Fruit fly (Drosophila melanogaster): Measurements from ENCODE around the gene Appl.

Appl gene

dm6 chrX:499589-500041 lies 30.7 kb upstream of the Appl start (continued):
- TF ChIP-seq Smox (GFP tag; optimal IDR thresholded peaks at IDR 0.05) (no peak), net (GFP tag; optimal IDR thresholded peaks at IDR 0.05) (peak; percentile 83), fkh (GFP tag; optimal IDR thresholded peaks at IDR 0.05) (peak; percentile 90), CG8319 (GFP tag; optimal IDR thresholded peaks at IDR 0.05) (peak; percentile 50), CG8119 (GFP tag; IDR thresholded peaks at IDR 0.05) (peak; percentile 78), esn (GFP tag; optimal IDR thresholded peaks at IDR 0.05) (peak; percentile 73), Blimp-1 (GFP tag; optimal IDR thresholded peaks at IDR 0.05) (peak; percentile 34), dsx (GFP tag; optimal IDR thresholded peaks at IDR 0.05; ENCODE audit: poor library complexity, severe bottlenecking) (peak; percentile 70), CG6808 (GFP tag; optimal IDR thresholded peaks at IDR 0.05) (peak; percentile 71), CG9139 (GFP tag; optimal IDR thresholded peaks at IDR 0.05) (no peak), pdm3 (GFP tag; optimal IDR thresholded peaks at IDR 0.05) (no peak), CG10669 (GFP tag; optimal IDR thresholded peaks at IDR 0.05) (peak; percentile 74), OdsH (GFP tag; optimal IDR thresholded peaks at IDR 0.05) (no peak), Eip78C (GFP tag) (peak; percentile 95), Sox15 (GFP tag; optimal IDR thresholded peaks at IDR 0.05) (peak; percentile 53), CG8632 (GFP tag; optimal IDR thresholded peaks at IDR 0.05) (peak; percentile 59), CG11762 (GFP tag; optimal IDR thresholded peaks at IDR 0.05; ENCODE audit: insufficient read depth) (peak; percentile 42), Eip93F (GFP tag; optimal IDR thresholded peaks at IDR 0.05) (peak; percentile 4), CG4318 (GFP tag; optimal IDR thresholded peaks at IDR 0.05) (peak; percentile 82), eg (GFP tag; IDR thresholded peaks at IDR 0.05) (peak; percentile 80), CG32006 (GFP tag; optimal IDR thresholded peaks at IDR 0.05) (peak; percentile 90), CG1621 (tag; optimal IDR thresholded peaks at IDR 0.05) (no peak), cyc (GFP tag; optimal IDR thresholded peaks at IDR 0.05) (peak; percentile 70), Sox14 (GFP tag; optimal IDR thresholded peaks at IDR 0.05) (peak; percentile 79), fd85E (GFP tag; optimal IDR thresholded peaks at IDR 0.05) (peak; percentile 3), Sox102F (GFP tag; optimal IDR thresholded peaks at IDR 0.05) (no peak), CG6163 (GFP tag; IDR thresholded peaks at IDR 0.05) (peak; percentile 60; the same call in 2 of the 3 replicates), CG7368 (GFP tag; optimal IDR thresholded peaks at IDR 0.05) (peak; percentile 46), CG3032 (tag; optimal IDR thresholded peaks at IDR 0.05) (peak; percentile 71), Lpt (GFP tag; optimal IDR thresholded peaks at IDR 0.05) (peak; percentile 70), CG10631 (GFP tag; optimal IDR thresholded peaks at IDR 0.05) (peak; percentile 51), Met (GFP tag; optimal IDR thresholded peaks at IDR 0.05) (no peak), Ets96B (tag; optimal IDR thresholded peaks at IDR 0.05) (peak; percentile 72)

dm6 chrX:509117-509516 lies 21.2 kb upstream of the Appl start, which contains the start of gene arg:
Gene arg, plus strand, starts transcription at chrX:509435.
- TF ChIP-seq salr (GFP tag; optimal IDR thresholded peaks at IDR 0.05) (no peak), dsx (GFP tag; optimal IDR thresholded peaks at IDR 0.05; ENCODE audit: poor library complexity, severe bottlenecking) (peak; percentile 55), Smox (GFP tag; optimal IDR thresholded peaks at IDR 0.05) (no peak), CG9139 (GFP tag; optimal IDR thresholded peaks at IDR 0.05) (no peak), svp (GFP tag) (peak; percentile 82), achi (GFP tag; optimal IDR thresholded peaks at IDR 0.05) (no peak), Lpt (GFP tag; optimal IDR thresholded peaks at IDR 0.05) (no peak)

- peak; percentile 55 for TF ChIP-seq vri (GFP tag; optimal IDR thresholded peaks at IDR 0.05)
- TF ChIP-seq cyc (GFP tag; optimal IDR thresholded peaks at IDR 0.05) = no peak
- no peak for TF ChIP-seq CG6163 (GFP tag; IDR thresholded peaks at IDR 0.05)
- TF ChIP-seq svp (GFP tag) = peak; percentile 94
- no peak for TF ChIP-seq spab (GFP tag; optimal IDR thresholded peaks at IDR 0.05)
- TF ChIP-seq Lpt (GFP tag; optimal IDR thresholded peaks at IDR 0.05) = no peak
- no peak for TF ChIP-seq CG3032 (tag; optimal IDR thresholded peaks at IDR 0.05)
- no peak for TF ChIP-seq CG34406 (GFP tag; optimal IDR thresholded peaks at IDR 0.05)
- TF ChIP-seq dsx (GFP tag; optimal IDR thresholded peaks at IDR 0.05; ENCODE audit: poor library complexity, severe bottlenecking) = no peak
- no peak for TF ChIP-seq achi (GFP tag; optimal IDR thresholded peaks at IDR 0.05)
- TF ChIP-seq CG10631 (GFP tag; optimal IDR thresholded peaks at IDR 0.05) = no peak
- TF ChIP-seq fkh (GFP tag; optimal IDR thresholded peaks at IDR 0.05) = peak; percentile 53
- TF ChIP-seq CG10669 (GFP tag; optimal IDR thresholded peaks at IDR 0.05) = no peak
These were observed 19.8 kb upstream of the Appl start for dm6 chrX:510528-510927.

Data from whole organism, prepupa.